Worm (Caenorhabditis elegans) whole organism, dauer: ENCODE results near the gene pqn-39.
"Not testable (repeated sequence)": the region's sequence is repeated elsewhere in the genome, so short reads cannot be mapped to it uniquely, and the experiment has no call there.

Experiments used
- unc-62 ChIP-seq: sonication (generic microtip); optimal IDR thresholded peaks from 2 replicates; lab custom pipeline; 2017; ENCODE audit warnings: missing biosample characterization, missing genetic modification reagents, missing genetic modification characterization

The pqn-39 gene

DNA sequence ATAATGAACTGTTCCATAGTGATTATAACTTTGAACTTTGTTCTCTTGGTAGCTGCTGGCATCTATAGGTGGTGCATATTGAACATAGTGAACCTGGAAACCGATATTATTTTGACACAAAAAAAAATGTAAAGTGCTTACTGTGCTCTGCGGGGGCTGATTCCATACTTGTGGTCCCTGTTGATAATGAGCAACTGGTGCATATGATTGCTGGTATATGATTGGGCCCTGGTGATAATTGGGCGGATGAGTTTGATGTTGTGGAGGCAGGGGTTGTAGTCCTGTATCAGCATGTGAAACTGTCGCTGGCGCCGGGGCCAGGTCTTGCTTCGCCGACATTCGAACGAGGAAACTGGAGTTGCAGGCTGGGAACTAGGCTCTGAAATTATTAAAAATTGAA is at the start of gene pqn-39:
pqn-39 (minus strand) TSS at position 385 of the 400 bp plus-strand sequence.
- TF ChIP-seq unc-62 (GFP tag; lab: Kevin White, UChicago): no peak

DNA sequence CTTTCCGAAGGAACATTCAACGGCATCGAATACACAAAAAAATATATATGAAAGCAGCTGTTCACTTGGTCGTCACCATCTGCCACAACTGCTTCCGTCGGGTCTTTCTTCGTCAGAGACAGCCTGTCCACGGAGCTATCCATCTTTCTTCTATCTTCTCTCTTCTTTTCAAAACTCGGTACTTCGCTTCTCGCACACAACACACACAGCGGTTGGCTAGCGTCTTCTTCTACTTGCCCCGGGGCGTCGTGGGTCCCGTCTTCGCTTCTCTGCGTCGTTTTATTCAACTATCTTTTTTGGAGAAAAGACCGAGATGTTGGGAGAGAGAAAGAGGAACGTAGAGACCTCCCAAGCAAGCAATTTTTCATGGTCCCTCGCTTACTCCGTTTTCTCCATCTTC is 48.2 kb upstream of the pqn-39 start:
- no peak for TF ChIP-seq unc-62 (GFP tag; lab: Kevin White, UChicago)

DNA sequence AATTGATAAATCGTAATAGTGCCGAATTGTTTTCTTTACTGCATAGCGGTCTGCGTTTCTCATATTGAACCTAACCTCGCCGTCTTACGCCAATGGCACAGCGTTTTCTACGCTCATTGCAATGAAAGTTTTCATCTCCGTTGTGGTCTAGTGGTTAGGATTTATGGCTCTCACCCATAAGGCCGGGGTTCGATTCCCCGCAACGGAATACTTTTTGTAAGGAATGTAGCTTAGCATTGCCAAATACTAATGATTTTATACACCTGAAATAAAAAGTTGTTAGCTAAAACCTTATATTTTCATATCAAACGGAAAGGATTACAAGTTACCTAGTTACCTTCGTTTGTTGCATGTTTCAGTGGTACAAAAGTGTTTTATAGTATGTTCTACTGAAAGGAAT is 47.3 kb upstream of the pqn-39 start:
- no peak for TF ChIP-seq unc-62 (GFP tag; lab: Kevin White, UChicago)

DNA sequence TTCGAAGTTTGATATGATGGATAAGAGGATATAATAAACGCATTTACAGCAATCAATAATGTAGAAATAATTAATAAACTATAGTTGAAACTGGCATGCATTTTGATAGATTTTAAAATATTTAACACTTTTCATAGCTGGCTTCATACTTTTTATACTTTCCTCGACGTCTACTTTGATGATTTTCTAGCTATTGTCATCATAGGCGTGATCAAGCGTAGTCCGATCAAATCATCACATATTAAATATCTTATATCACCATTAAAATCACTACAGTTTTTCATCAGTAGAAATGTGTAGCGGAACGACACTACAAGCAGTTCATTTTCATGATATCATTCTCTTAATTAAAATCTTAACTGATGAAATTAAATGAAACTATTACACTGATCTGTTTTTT is 46.9 kb upstream of the pqn-39 start, which contains the start of gene C04C11.25:
C04C11.25 (minus strand) TSS at position 101 of the 400 bp plus-strand sequence.
- TF ChIP-seq unc-62 (GFP tag; lab: Kevin White, UChicago): no peak

DNA sequence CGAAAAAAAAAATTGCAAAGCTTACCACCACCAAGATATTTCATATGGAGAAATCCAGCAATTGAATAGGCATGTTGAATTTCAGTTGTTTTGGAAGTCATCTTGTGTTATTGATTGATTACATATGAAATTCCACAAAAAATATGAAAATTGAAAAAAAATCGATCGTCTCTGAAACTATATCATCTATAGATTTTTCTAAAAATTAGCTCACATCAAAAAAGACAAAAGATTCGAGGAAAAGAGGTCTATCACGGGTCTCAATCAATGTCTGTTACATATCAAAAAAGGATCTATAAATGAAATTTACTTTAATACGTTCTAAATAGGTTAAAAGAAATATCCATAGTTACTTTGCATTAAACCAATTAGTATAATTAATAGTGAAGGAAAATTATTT is 43.9 kb upstream of the pqn-39 start, which contains the start of gene tbc-19:
tbc-19 (minus strand) TSS at position 101 of the 400 bp plus-strand sequence.
- TF ChIP-seq unc-62 (GFP tag; lab: Kevin White, UChicago): no peak

DNA sequence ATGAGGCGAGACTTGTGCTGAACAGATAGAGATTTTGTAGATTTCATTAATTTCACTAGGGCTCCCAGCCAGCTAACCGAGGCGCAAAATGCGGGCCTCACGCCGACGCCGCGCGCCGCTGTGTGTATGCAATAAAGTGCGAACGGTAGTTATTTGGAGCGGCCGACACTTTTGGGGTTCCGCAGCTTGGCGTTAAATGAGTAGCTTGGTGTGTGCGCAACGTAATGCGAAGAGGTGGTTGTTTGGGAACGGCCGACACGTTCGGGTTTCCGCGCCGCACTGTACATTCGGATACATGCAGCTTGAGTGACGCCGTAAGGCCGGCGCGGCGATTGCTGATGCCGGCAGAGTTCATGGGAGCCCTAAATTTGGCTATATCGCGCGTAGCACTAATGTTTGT is 39.7 kb upstream of the pqn-39 start:
- no peak for TF ChIP-seq unc-62 (GFP tag; lab: Kevin White, UChicago)

DNA sequence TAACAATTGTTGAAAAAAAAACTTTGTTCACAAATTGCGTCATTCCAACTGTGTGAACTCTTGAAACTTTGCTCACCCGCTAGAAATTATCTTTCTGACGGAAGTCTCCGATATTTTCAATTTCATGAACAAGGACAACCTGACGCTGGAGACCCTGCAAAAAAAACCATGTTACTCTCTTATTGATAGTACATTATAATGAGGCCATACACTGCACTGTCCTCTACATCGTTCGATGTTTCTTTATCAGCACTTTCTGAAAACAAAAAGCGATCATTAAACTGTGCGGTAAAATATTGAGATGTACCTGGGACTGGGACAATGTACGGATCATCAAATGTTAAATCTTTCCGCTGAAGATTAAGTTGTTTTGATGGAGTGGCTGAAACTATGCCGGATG is 35.1 kb upstream of the pqn-39 start:
- no peak for TF ChIP-seq unc-62 (GFP tag; lab: Kevin White, UChicago)

DNA sequence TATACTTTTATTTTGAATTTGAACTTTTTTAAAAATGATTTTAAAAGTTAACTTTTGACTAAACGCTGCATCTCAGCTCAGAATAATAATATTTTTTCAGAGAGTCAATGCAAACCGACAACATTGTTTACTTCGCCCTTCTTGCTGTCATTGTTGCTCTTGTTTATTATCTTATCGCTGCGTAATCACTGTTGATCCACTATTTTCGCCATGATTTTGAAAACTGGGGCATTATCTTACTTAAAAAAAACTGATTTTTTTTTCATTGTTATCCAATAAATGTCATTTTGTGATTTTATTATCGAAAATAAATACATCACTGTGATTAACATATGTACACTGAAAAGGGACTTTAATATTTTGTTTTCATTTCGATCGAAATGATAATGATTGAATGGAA is 34.3 kb upstream of the pqn-39 start:
- no peak for TF ChIP-seq unc-62 (GFP tag; lab: Kevin White, UChicago)

DNA sequence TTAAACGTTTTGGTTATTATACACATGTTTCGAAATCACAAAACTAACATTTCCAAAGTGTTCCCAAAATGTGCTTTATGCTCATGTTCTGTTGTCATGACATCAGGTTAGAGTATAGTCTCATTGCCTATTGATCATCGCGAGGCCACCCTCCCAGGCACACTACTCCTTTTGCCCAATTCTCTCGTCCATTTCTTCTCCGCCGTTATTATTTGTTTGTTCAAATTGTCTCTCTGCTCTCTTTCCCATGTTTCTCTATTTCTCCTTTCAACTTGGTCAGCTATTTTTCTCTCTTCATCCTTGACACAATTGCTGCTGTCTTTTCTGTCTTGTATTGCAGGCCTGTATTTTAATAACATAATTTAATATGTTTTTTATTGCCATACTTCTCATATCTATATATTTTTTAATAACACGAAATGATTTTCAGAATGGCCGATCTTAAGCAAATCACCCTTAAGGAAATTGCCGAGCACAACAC is 33.1 kb upstream of the pqn-39 start, which contains the start of gene cytb-5.1:
cytb-5.1 (plus strand) TSS at position 431 of the 481 bp plus-strand sequence.
- no peak for TF ChIP-seq unc-62 (GFP tag; lab: Kevin White, UChicago)

DNA sequence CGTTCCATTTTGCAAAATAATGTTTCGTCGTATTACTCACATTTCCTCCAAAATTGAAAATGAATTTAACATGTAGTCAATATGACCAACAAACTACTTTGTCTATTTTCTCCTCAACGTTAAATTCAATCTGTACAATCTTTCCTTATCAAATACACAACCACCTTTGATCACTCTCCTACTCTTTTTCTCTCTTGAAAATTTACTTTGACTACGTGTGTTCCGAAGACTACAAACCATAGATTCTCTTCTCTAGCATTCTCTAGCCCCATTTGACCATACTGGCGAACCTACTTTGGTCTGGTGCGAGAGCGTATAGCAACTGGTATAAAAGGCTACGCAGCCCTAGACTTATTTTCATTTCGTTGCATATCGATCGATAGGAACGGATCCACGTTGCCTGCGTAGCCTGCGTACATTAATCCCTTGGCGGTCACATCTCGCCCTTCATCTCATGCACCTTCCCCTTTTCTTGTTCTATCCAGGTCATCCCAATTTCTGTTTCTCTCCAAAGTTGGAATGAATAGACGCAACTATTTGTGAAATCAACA is 31.8 kb upstream of the pqn-39 start:
- no peak for TF ChIP-seq unc-62 (GFP tag; lab: Kevin White, UChicago)

DNA sequence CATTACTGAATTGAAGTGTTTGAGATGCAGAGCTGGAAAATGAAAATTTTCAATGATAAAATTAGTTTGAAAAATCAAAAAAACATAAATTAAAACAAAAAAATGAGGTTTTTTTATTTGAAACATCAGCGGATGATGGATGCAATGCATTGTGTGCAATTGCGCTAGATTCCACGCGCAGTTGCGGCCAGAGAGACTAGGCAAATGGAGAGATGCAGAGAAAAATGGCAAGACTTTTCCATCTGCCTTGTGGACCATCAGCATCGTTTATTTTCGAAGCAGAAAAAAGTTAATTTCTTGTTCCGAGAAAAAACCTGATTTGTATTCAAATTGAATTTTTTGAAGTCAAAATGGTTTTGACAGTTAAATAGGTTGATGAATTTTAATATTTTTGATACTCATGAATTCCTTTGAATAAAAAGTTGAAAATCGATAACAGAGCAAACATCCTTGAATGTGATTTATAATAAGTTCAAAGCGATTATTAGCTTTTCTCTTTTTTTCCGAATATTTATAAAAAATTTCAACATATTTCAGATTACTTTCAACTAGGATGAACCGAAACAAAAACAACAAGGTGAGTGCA is 27.4 kb upstream of the pqn-39 start, which contains the start of the genes C31E10.5 and C31E10.6:
C31E10.5 (minus strand) TSS at position 32 of the 586 bp plus-strand sequence.
C31E10.6 (plus strand) TSS at position 536 of the 586 bp plus-strand sequence.
- TF ChIP-seq unc-62 (GFP tag; lab: Kevin White, UChicago): no peak

DNA sequence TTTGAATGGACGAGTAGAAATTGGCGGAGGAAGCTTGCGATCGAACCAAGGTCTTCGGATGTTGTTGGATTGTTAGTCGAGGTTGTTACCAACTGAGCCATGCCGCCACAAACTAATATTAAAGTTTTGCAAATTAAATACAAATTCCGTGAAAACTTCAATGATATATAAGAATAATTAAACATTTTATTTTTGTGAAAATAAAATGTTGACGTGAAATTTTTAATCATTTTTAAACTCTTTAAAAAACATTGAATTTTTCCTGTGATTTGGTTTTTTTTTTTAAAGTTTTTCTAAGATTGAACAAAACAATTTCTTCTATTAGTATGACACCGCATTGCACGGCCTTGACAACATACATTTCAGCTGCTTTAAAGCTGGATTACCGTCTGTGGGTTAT is 22.2 kb upstream of the pqn-39 start, which contains the start of gene C31E10.11:
C31E10.11 (minus strand) TSS at position 101 of the 400 bp plus-strand sequence.
- no peak for TF ChIP-seq unc-62 (GFP tag; lab: Kevin White, UChicago)

DNA sequence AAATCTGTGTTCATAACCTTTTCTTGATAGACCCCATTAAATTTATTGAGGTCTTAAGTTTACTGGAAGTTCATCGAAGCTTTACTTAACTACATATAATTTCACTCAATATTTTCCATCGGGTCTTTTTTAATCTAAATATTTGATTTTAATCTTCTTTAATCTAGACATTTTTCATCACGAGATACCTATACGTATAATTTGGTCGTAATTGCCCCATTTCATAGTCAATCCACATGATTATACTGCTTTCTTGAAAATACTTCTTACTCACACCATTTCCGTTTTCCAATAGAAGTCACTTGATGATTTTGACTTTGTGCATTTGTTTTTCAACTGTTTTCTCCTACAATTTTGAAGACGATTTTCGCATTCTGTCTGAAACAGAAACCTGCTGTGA is 17.8 kb upstream of the pqn-39 start, which contains the start of gene irld-24:
irld-24 (plus strand) TSS at position 301 of the 400 bp plus-strand sequence.
- no peak for TF ChIP-seq unc-62 (GFP tag; lab: Kevin White, UChicago)

DNA sequence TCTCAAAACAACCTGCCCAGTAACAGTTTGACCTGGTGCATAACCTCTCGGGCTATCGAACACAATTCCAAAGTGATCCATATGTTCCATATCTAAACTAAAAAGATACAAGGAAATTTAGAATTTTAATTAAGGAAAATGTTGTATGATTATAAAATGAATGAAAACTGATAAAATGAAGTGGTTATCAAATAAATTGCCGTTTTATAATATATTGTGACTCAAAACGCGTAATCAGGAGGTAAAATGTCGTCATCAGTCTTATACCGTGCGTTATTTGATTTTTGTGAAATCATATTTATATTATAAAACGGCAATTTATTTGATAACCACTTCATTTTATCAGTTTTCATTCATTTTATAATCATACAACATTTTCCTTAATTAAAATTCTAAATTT is 11.9 kb upstream of the pqn-39 start, which contains the start of gene arrd-24:
arrd-24 (minus strand) TSS at position 101 of the 400 bp plus-strand sequence.
- TF ChIP-seq unc-62 (GFP tag; lab: Kevin White, UChicago): not testable (repeated sequence)

DNA sequence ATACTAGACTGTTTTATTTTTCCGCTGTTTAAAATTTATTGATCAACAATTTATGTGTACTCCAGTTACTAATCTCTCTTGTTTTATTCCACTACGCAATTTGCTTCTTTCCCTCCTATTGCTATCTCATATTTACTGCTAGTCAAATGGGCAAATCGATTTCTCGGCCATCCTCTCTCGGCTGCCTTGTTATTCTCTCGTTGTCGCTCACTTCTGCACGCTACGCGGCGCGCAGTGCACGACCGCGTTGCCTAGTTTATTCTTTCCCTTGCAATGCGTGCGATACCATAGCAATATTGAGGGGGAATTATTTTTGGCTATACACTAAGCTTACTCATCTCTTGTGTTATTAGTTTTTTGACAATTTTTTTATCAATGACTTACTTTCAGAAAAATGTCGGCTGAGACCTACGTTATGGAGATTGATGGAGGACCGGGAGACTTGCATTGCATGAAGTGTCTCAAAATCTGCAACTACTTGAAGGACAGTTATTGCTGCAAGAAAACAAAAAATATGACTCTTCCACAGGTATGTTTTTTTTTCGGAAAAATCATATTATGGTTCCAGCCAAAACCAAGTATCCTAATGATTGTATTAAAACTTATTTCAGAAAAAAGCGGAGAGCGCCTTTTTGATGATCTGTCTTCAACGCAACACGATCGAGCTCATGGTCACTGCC is 9.1 kb upstream of the pqn-39 start, which contains the start of gene F48F7.6:
F48F7.6 (plus strand) TSS at position 391 of the 680 bp plus-strand sequence.
- no peak for TF ChIP-seq unc-62 (GFP tag; lab: Kevin White, UChicago)

DNA sequence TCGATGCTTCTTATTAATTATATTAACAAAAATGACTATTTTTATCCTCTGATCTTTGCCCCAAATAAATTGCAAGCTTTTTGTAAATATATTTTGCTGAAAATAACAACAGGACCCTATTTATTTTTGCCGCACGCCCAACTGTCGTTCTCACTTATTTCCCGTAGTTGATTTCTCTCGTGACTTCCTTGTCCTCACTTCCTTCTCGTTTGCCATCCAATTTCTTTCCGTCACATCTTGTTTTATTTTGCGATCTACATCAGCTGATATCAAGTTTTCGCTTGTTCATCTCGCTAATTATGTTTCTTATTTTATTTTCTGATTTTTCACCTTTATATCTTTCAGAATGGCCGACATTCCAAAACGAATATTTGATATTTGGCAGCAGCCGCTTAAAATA is 6.8 kb upstream of the pqn-39 start, which contains the start of gene F48F7.5:
F48F7.5 (plus strand) TSS at position 340 of the 400 bp plus-strand sequence.
- no peak for TF ChIP-seq unc-62 (GFP tag; lab: Kevin White, UChicago)
